Worm (Caenorhabditis elegans) whole organism, late embryonic: ENCODE measurements around the gene gpa-13.

Source experiments
- C38D4.7 ChIP-seq: fragments of 200-800 bp; sonication (Bioruptor generic); optimal IDR thresholded peaks from 2 replicates; lab custom pipeline; 2018; ENCODE audit warnings: mild to moderate bottlenecking, missing genetic modification characterization, moderate library complexity, missing compliant biosample characterization
- ama-1 ChIP-seq: fragments of 150-350 bp; optimal IDR thresholded peaks from 2 replicates; lab custom pipeline; 2014
- ceh-22 ChIP-seq: sonication (generic microtip); optimal IDR thresholded peaks from 2 replicates; lab custom pipeline; 2017; ENCODE audit warnings: missing biosample characterization, missing genetic modification characterization
- ceh-30 ChIP-seq: fragments of 150-350 bp; optimal IDR thresholded peaks from 2 replicates; lab custom pipeline; 2014; ENCODE audit warnings: missing biosample characterization, missing genetic modification characterization
- ceh-9 ChIP-seq: sonication (generic microtip); optimal IDR thresholded peaks from 2 replicates; lab custom pipeline; 2016; ENCODE audit warnings: mild to moderate bottlenecking, missing genetic modification characterization, inconsistent platforms, missing compliant biosample characterization
- elt-2 ChIP-seq: sonication (generic microtip); optimal IDR thresholded peaks from 2 replicates; lab custom pipeline; 2016; ENCODE audit warnings: missing genetic modification reagents, missing genetic modification characterization, missing compliant biosample characterization
- hlh-30 ChIP-seq: sonication (generic microtip); optimal IDR thresholded peaks from 2 replicates; lab custom pipeline; 2017; ENCODE audit warnings: antibody characterized with exemption, missing genetic modification characterization, missing compliant biosample characterization; ENCODE audit not compliant: insufficient read depth
- pat-9 ChIP-seq: fragments of 200-800 bp; sonication (Bioruptor generic); optimal IDR thresholded peaks from 2 replicates; lab custom pipeline; 2018; ENCODE audit warnings: mild to moderate bottlenecking, missing genetic modification characterization, moderate library complexity, missing compliant biosample characterization
- pqm-1 ChIP-seq: sonication (generic microtip); optimal IDR thresholded peaks from 2 replicates; lab custom pipeline; 2016; ENCODE audit warnings: missing genetic modification characterization, missing compliant biosample characterization
- sdc-2 ChIP-seq: sonication (generic microtip); optimal IDR thresholded peaks from 2 replicates; lab custom pipeline; 2016; ENCODE audit warnings: missing genotype, missing genetic modification characterization, missing compliant biosample characterization
- sox-2 ChIP-seq: fragments of 200-800 bp; sonication (Bioruptor generic); IDR thresholded peaks from 2 replicates; pipeline ENCODE4 v1.3.6; 2022; ENCODE audit warnings: missing genetic modification reagents, missing genetic modification characterization, missing compliant biosample characterization
- unc-55 ChIP-seq: sonication (generic microtip); optimal IDR thresholded peaks from 2 replicates; lab custom pipeline; 2017; ENCODE audit warnings: missing biosample characterization, missing genetic modification reagents, missing genetic modification characterization
- unc-86 ChIP-seq: sonication (generic microtip); optimal IDR thresholded peaks from 2 replicates; lab custom pipeline; 2016; ENCODE audit warnings: missing genetic modification characterization, missing compliant biosample characterization

DNA sequence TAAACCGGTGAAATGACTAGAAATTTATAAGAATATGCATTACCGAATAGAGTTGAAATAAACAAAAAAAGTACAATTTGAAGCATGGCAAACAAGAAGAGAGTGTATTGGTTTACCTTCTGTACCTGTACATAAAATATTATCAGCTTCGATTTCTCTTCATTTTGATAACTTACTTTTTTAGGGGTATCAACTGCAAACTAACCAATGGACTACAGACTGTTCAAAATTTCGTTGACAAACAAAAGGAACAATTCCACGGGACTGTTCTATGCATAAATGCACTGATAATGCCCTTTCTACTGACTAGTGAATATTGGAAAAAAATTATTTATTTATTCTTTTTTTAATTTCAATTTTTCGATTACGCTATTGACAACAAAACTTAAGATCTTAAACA is 43.3 kb upstream of the gpa-13 start, which contains the start of gene ugt-6:
- no peak for TF ChIP-seq pqm-1 (tag; lab: Kevin White, UChicago)
- TF ChIP-seq sox-2, result no peak
- no peak for TF ChIP-seq C38D4.7 (GFP tag; lab: Kevin White, UChicago)
- TF ChIP-seq ama-1 (lab: Kevin White, UChicago), result no peak
- TF ChIP-seq elt-2, result no peak
- no peak for TF ChIP-seq ceh-9 (tag; lab: Kevin White, UChicago)
- TF ChIP-seq ceh-22, result no peak
- TF ChIP-seq unc-86, result no peak
- no peak for TF ChIP-seq unc-55 (GFP tag; lab: Kevin White, UChicago)
- TF ChIP-seq hlh-30 (tag; lab: Kevin White, UChicago), result no peak
- TF ChIP-seq sdc-2 (tag; lab: Kevin White, UChicago), result no peak
- no peak for TF ChIP-seq ceh-30 (tag; lab: Kevin White, UChicago)
- TF ChIP-seq pat-9 (tag; lab: Kevin White, UChicago), result no peak
